Fruit fly (Drosophila melanogaster) whole organism, embryonic: ENCODE data around the gene e.

ENCODE experiments used
- ATbp ChIP-seq: fragments of 200-800 bp; sonication (Bioruptor generic); optimal IDR thresholded peaks from 2 replicates; lab custom pipeline; 2017; ENCODE audit warnings: missing biosample characterization, mild to moderate bottlenecking, missing genetic modification characterization, missing genetic modification reagents
- Aef1 ChIP-seq: fragments of 200-800 bp; sonication (Bioruptor generic); IDR thresholded peaks from 3 replicates; pipeline ENCODE4 v1.3.6; 2022; ENCODE audit warnings: missing biosample characterization, missing genetic modification characterization
- Awh ChIP-seq: fragments of 200-800 bp; sonication (Bioruptor generic); IDR thresholded peaks from 2 replicates; pipeline ENCODE4, ENCODE4 v1.3.6; 2022; ENCODE audit warnings: missing biosample characterization, missing genetic modification characterization
- Bgb ChIP-seq: fragments of 200-800 bp; sonication (Bioruptor generic); IDR thresholded peaks from 2 replicates; pipeline ENCODE4 v1.3.6; 2022; ENCODE audit warnings: missing biosample characterization, missing genetic modification characterization; ENCODE audit not compliant: partially characterized antibody
- CG11398 ChIP-seq: fragments of 200-800 bp; sonication (Bioruptor generic); optimal IDR thresholded peaks from 2 replicates; lab custom pipeline; 2016; ENCODE audit warnings: missing biosample characterization, missing genetic modification characterization
- CG12219 ChIP-seq: fragments of 200-800 bp; sonication (Bioruptor generic); optimal IDR thresholded peaks from 3 replicates; lab custom pipeline; 2018; ENCODE audit warnings: missing biosample characterization, mild to moderate bottlenecking, missing genetic modification characterization
- CG14441 ChIP-seq: fragments of 200-800 bp; sonication (Bioruptor generic); IDR thresholded peaks from 2 replicates; pipeline ENCODE4 v1.3.6; 2022; ENCODE audit warnings: missing biosample characterization, missing genetic modification characterization
- CG14710 ChIP-seq: fragments of 200-800 bp; sonication (Bioruptor generic); optimal IDR thresholded peaks from 3 replicates; lab custom pipeline; 2019; ENCODE audit warnings: missing biosample characterization, mild to moderate bottlenecking, missing genetic modification characterization, moderate library complexity
- CG14860 ChIP-seq: fragments of 200-800 bp; sonication (Bioruptor generic); IDR thresholded peaks from 3 replicates; pipeline ENCODE4 v1.3.6; 2022; ENCODE audit warnings: missing biosample characterization, missing genetic modification characterization; ENCODE audit not compliant: partially characterized antibody
- CG1529 ChIP-seq: fragments of 200-800 bp; sonication (Bioruptor generic); optimal IDR thresholded peaks from 3 replicates; lab custom pipeline; 2018; ENCODE audit warnings: missing biosample characterization, missing genetic modification characterization
- CG16813 ChIP-seq: fragments of 200-800 bp; sonication (Bioruptor generic); IDR thresholded peaks from 3 replicates; pipeline ENCODE4 v1.3.6; 2022; ENCODE audit warnings: missing biosample characterization, missing genetic modification characterization; ENCODE audit not compliant: partially characterized antibody
- CG16815 ChIP-seq: fragments of 200-800 bp; sonication (Bioruptor generic); optimal IDR thresholded peaks from 3 replicates; lab custom pipeline; 2017; ENCODE audit warnings: missing biosample characterization, mild to moderate bottlenecking, missing genetic modification characterization
- CG2116 ChIP-seq: fragments of 200-800 bp; sonication (Bioruptor generic); optimal IDR thresholded peaks from 3 replicates; lab custom pipeline; 2018; ENCODE audit warnings: missing biosample characterization, mild to moderate bottlenecking, missing genetic modification characterization
- CG2678 ChIP-seq: fragments of 200-800 bp; sonication (Bioruptor generic); optimal IDR thresholded peaks from 3 replicates; lab custom pipeline; 2019; ENCODE audit warnings: missing biosample characterization, mild to moderate bottlenecking, missing genetic modification characterization, moderate library complexity
- CG31388 ChIP-seq: fragments of 200-800 bp; sonication (Bioruptor generic); optimal IDR thresholded peaks from 2 replicates; lab custom pipeline; 2016; ENCODE audit warnings: missing biosample characterization, missing genetic modification characterization
- CG31441 ChIP-seq: fragments of 200-800 bp; sonication (Bioruptor generic); IDR thresholded peaks from 2 replicates; pipeline ENCODE4 v1.3.6; 2022; ENCODE audit warnings: missing biosample characterization, missing genetic modification characterization
- CG3163 ChIP-seq: fragments of 200-800 bp; sonication (Bioruptor generic); optimal IDR thresholded peaks from 3 replicates; lab custom pipeline; 2016; ENCODE audit warnings: missing biosample characterization, missing genetic modification characterization
- CG32532 ChIP-seq: fragments of 200-800 bp; sonication (Bioruptor generic); IDR thresholded peaks from 2 replicates; pipeline ENCODE4 v1.3.6; 2022; ENCODE audit warnings: missing biosample characterization, missing genetic modification characterization
- CG32772 ChIP-seq: fragments of 200-800 bp; sonication (Bioruptor generic); IDR thresholded peaks from 2 replicates; pipeline ENCODE4 v1.3.6; 2022; ENCODE audit warnings: missing biosample characterization, missing genetic modification characterization
- CG33213 ChIP-seq: fragments of 200-800 bp; sonication (Bioruptor generic); optimal IDR thresholded peaks from 3 replicates; lab custom pipeline; 2016; ENCODE audit warnings: missing biosample characterization, missing genetic modification characterization
- CG3847 ChIP-seq: fragments of 200-800 bp; sonication (Bioruptor generic); IDR thresholded peaks from 2 replicates; pipeline ENCODE4 v1.3.6; 2022; ENCODE audit warnings: missing biosample characterization, missing genetic modification characterization
- CG4360 ChIP-seq: fragments of 200-800 bp; sonication (Bioruptor generic); IDR thresholded peaks from 2 replicates; pipeline ENCODE4 v1.3.6; 2022; ENCODE audit warnings: missing biosample characterization, missing genetic modification characterization
- CG6813 ChIP-seq: fragments of 200-800 bp; sonication (Bioruptor generic); optimal IDR thresholded peaks from 2 replicates; lab custom pipeline; 2017; ENCODE audit warnings: missing biosample characterization, missing genetic modification characterization, mild to moderate bottlenecking, moderate library complexity, missing genetic modification reagents
- CoRest ChIP-seq: fragments of 200-800 bp; sonication (Bioruptor generic); optimal IDR thresholded peaks from 3 replicates; lab custom pipeline; 2018; ENCODE audit warnings: missing biosample characterization, mild to moderate bottlenecking, missing genetic modification characterization, moderate library complexity
- D19A ChIP-seq: fragments of 200-800 bp; optimal IDR thresholded peaks from 3 replicates; lab custom pipeline; 2019; ENCODE audit warnings: missing biosample characterization, mild to moderate bottlenecking, missing genetic modification characterization, moderate library complexity
- Dp ChIP-seq: fragments of 200-800 bp; sonication (Bioruptor generic); optimal IDR thresholded peaks from 2 replicates; lab custom pipeline; 2018; ENCODE audit warnings: missing biosample characterization, mild to moderate bottlenecking, missing genetic modification characterization, moderate library complexity
- E2f1 ChIP-seq: fragments of 200-800 bp; sonication (Bioruptor generic); IDR thresholded peaks from 2 replicates; pipeline ENCODE4 v1.3.6; 2022; ENCODE audit warnings: missing biosample characterization, missing genetic modification characterization
- Max ChIP-seq: fragments of 200-800 bp; sonication (Bioruptor generic); optimal IDR thresholded peaks from 2 replicates; lab custom pipeline; 2016; ENCODE audit warnings: missing biosample characterization, mild to moderate bottlenecking, missing genetic modification characterization
- Oli ChIP-seq: fragments of 200-800 bp; sonication (Bioruptor generic); optimal IDR thresholded peaks from 2 replicates; lab custom pipeline; 2018; ENCODE audit warnings: missing biosample characterization, mild to moderate bottlenecking, missing genetic modification characterization, moderate library complexity
- Poxn ChIP-seq: fragments of 200-800 bp; sonication (Bioruptor generic); IDR thresholded peaks from 2 replicates; pipeline ENCODE4 v1.3.6; 2022; ENCODE audit warnings: missing biosample characterization, missing genetic modification characterization
- Sox102F ChIP-seq: fragments of 200-800 bp; sonication (Bioruptor generic); optimal IDR thresholded peaks from 2 replicates; lab custom pipeline; 2018; ENCODE audit warnings: missing biosample characterization, mild to moderate bottlenecking, missing genetic modification characterization, moderate library complexity
- Spps ChIP-seq: fragments of 200-800 bp; sonication (Bioruptor generic); optimal IDR thresholded peaks from 2 replicates; lab custom pipeline; 2018; ENCODE audit warnings: missing biosample characterization, mild to moderate bottlenecking, missing genetic modification characterization
- Trl ChIP-seq, 3 experiments: fragments of >200 bp in 2 of 3; fragments of 200-800 bp in 1 of 3; sonication (Bioruptor generic) in 1 of 3; optimal IDR thresholded peaks; 2 replicates in 1 of 3; 3 replicates in 2 of 3; lab custom pipeline; 2016 to 2017; ENCODE audit warnings: missing biosample characterization in 1 of 3, missing genetic modification characterization in 1 of 3
- Xbp1 ChIP-seq: fragments of 200-800 bp; sonication (Bioruptor generic); optimal IDR thresholded peaks from 3 replicates; lab custom pipeline; 2016; ENCODE audit warnings: missing biosample characterization, mild to moderate bottlenecking, missing genetic modification characterization
- amos ChIP-seq: fragments of 200-800 bp; sonication (Bioruptor generic); IDR thresholded peaks from 2 replicates; pipeline ENCODE4 v1.3.6; 2022; ENCODE audit warnings: missing biosample characterization, missing genetic modification characterization; ENCODE audit not compliant: partially characterized antibody
- ap ChIP-seq: fragments of 200-800 bp; sonication (Bioruptor generic); IDR thresholded peaks from 2 replicates; pipeline ENCODE4 v1.3.6; 2022; ENCODE audit warnings: missing biosample characterization, missing genetic modification characterization
- ash1 ChIP-seq: fragments of 200-800 bp; sonication (Bioruptor generic); optimal IDR thresholded peaks from 2 replicates; lab custom pipeline; 2018; ENCODE audit warnings: missing biosample characterization, mild to moderate bottlenecking, missing genetic modification characterization
- cas ChIP-seq: fragments of 200-800 bp; sonication (Bioruptor generic); IDR thresholded peaks from 2 replicates; pipeline ENCODE4 v1.3.6; 2022; ENCODE audit warnings: missing biosample characterization, missing genetic modification characterization
- da ChIP-seq: fragments of 200-800 bp; sonication (Bioruptor generic); optimal IDR thresholded peaks from 2 replicates; lab custom pipeline; 2016; ENCODE audit warnings: missing biosample characterization, missing genetic modification characterization
- danr ChIP-seq: fragments of 200-800 bp; sonication (Bioruptor generic); IDR thresholded peaks from 2 replicates; pipeline ENCODE4 v1.3.6; 2022; ENCODE audit warnings: missing biosample characterization, missing genetic modification characterization
- dysf ChIP-seq: fragments of 200-800 bp; sonication (Bioruptor generic); IDR thresholded peaks from 3 replicates; pipeline ENCODE4 v1.3.6; 2022; ENCODE audit warnings: missing biosample characterization, missing genetic modification characterization
- gcm2 ChIP-seq: fragments of 200-800 bp; sonication (Bioruptor generic); optimal IDR thresholded peaks from 2 replicates; lab custom pipeline; 2016; ENCODE audit warnings: missing biosample characterization, missing genetic modification characterization
- gfzf ChIP-seq: fragments of 200-800 bp; sonication (Bioruptor generic); optimal IDR thresholded peaks from 2 replicates; lab custom pipeline; 2016; ENCODE audit warnings: missing biosample characterization, mild to moderate bottlenecking, missing genetic modification characterization, moderate library complexity
- grau ChIP-seq: fragments of 200-800 bp; optimal IDR thresholded peaks from 3 replicates; lab custom pipeline; 2019; ENCODE audit warnings: missing biosample characterization, mild to moderate bottlenecking, missing genetic modification characterization, moderate library complexity
- jigr1 ChIP-seq: fragments of 200-800 bp; sonication (Bioruptor generic); IDR thresholded peaks from 3 replicates; pipeline ENCODE4 v1.3.6; 2022; ENCODE audit warnings: missing biosample characterization, missing genetic modification characterization
- mld ChIP-seq: fragments of 200-800 bp; sonication (Bioruptor generic); IDR thresholded peaks from 3 replicates; pipeline ENCODE4 v1.3.6; 2022; ENCODE audit warnings: missing biosample characterization, missing genetic modification characterization; ENCODE audit not compliant: partially characterized antibody
- rib ChIP-seq: fragments of 200-800 bp; sonication (Bioruptor generic); IDR thresholded peaks from 2 replicates; pipeline ENCODE4 v1.3.6; 2022; ENCODE audit warnings: missing biosample characterization, missing genetic modification characterization
- sima ChIP-seq: fragments of 200-800 bp; sonication (Bioruptor generic); optimal IDR thresholded peaks from 2 replicates; lab custom pipeline; 2016; ENCODE audit warnings: missing biosample characterization, missing genetic modification characterization
- tin ChIP-seq: fragments of 200-800 bp; sonication (Bioruptor generic); optimal IDR thresholded peaks from 3 replicates; lab custom pipeline; 2016; ENCODE audit warnings: missing biosample characterization, missing genetic modification characterization
- vvl ChIP-seq: fragments of 200-800 bp; sonication (Bioruptor generic); IDR thresholded peaks from 2 replicates; pipeline ENCODE4 v1.3.6; 2022; ENCODE audit warnings: missing biosample characterization, missing genetic modification characterization

e gene

dm6 chr3R:21224230-21224629 lies 12.7 kb downstream of the e start (continued):
- no peak for TF ChIP-seq CG11398
- no peak for TF ChIP-seq CG16815 (GFP tag; lab: Kevin White, UChicago)
- peak; percentile 60 for TF ChIP-seq Dp
- no peak for TF ChIP-seq CG1529
- no peak for TF ChIP-seq amos (GFP tag; lab: Robert Waterston, UW)
- TF ChIP-seq CG31388 (GFP tag; lab: Kevin White, UChicago), result no peak
- no peak for TF ChIP-seq CG16813 (GFP tag; lab: Robert Waterston, UW)
- 0 out of 2 replicates have a peak, but pooled peaks have one; percentile 38 for TF ChIP-seq cas (GFP tag; lab: Robert Waterston, UW)
- TF ChIP-seq Aef1 (GFP tag; lab: Robert Waterston, UW), result no peak
- TF ChIP-seq Bgb, result 0 out of 2 replicates have a peak, but pooled peaks have one; percentile 16
- TF ChIP-seq CG14710 (tag; lab: Kevin White, UChicago), result no peak
- TF ChIP-seq CG32532, result peak; percentile 37; the same call in 1 of the 2 replicates
- no peak for TF ChIP-seq ash1 (GFP tag; lab: Kevin White, UChicago)
- TF ChIP-seq gcm2 (GFP tag; lab: Kevin White, UChicago), result no peak
- no peak for TF ChIP-seq mld
- no peak for TF ChIP-seq CG2116 (GFP tag; lab: Kevin White, UChicago)
- no peak for TF ChIP-seq Xbp1 (GFP tag; lab: Kevin White, UChicago)
- TF ChIP-seq tin, result no peak
- peak; percentile 50; the same call in 1 of the 2 replicates for TF ChIP-seq vvl (GFP tag; lab: Robert Waterston, UW)
- TF ChIP-seq CG32772, result no peak
- TF ChIP-seq CG2678 (tag; lab: Kevin White, UChicago), result no peak
- no peak for TF ChIP-seq CG12219
- 0 out of 2 replicates have a peak, but pooled peaks have one; percentile 26 for TF ChIP-seq CG3847 (GFP tag; lab: Robert Waterston, UW)
- TF ChIP-seq Spps, result no peak
- TF ChIP-seq E2f1 (GFP tag; lab: Robert Waterston, UW), result peak; percentile 71; the same call in 1 of the 2 replicates
- TF ChIP-seq da (GFP tag; lab: Kevin White, UChicago), result no peak
- no peak for TF ChIP-seq Poxn (GFP tag; lab: Robert Waterston, UW)
- TF ChIP-seq CG4360 (GFP tag; lab: Robert Waterston, UW), result no peak
- no peak for TF ChIP-seq CG14860 (GFP tag; lab: Robert Waterston, UW)
- TF ChIP-seq Sox102F, result no peak
- TF ChIP-seq grau (tag; lab: Kevin White, UChicago), result no peak
- TF ChIP-seq CG33213 (GFP tag; lab: Kevin White, UChicago), result no peak
- TF ChIP-seq rib (GFP tag; lab: Robert Waterston, UW), result peak; percentile 67; the same call in 1 of the 2 replicates
- TF ChIP-seq dysf, result no peak
- TF ChIP-seq CG6813 (GFP tag; lab: Kevin White, UChicago), result peak; percentile 34
- peak; percentile 13 for TF ChIP-seq CoRest (tag; lab: Kevin White, UChicago)
- TF ChIP-seq ATbp (GFP tag; lab: Kevin White, UChicago), result no peak
- no peak for TF ChIP-seq jigr1 (GFP tag; lab: Robert Waterston, UW)
- TF ChIP-seq danr (GFP tag; lab: Robert Waterston, UW), result no peak
- no peak for TF ChIP-seq Max (GFP tag; lab: Kevin White, UChicago)
- TF ChIP-seq CG14441, result peak; percentile 36; the same call in 1 of the 2 replicates
- TF ChIP-seq CG3163, result no peak
- no peak for TF ChIP-seq ap (GFP tag; lab: Robert Waterston, UW)
- no peak for TF ChIP-seq gfzf
- TF ChIP-seq sima (GFP tag; lab: Kevin White, UChicago), result no peak
- no peak for TF ChIP-seq Oli (tag; lab: Kevin White, UChicago)
- TF ChIP-seq Trl (optimal IDR thresholded peaks at IDR 0.05; lab: Kevin White, UChicago), result peak; percentile 59 to 71
- no peak for TF ChIP-seq Trl (GFP tag; optimal IDR thresholded peaks at IDR 0.05; lab: Kevin White, UChicago)
- 0 out of 2 replicates have a peak, but pooled peaks have one; percentile 7 for TF ChIP-seq Awh
- no peak for TF ChIP-seq CG31441
- TF ChIP-seq D19A (tag; lab: Kevin White, UChicago), result peak; percentile 42
